Worm (Caenorhabditis elegans): ENCODE measurements around the gene rfip-2.

rfip-2 gene

DNA sequence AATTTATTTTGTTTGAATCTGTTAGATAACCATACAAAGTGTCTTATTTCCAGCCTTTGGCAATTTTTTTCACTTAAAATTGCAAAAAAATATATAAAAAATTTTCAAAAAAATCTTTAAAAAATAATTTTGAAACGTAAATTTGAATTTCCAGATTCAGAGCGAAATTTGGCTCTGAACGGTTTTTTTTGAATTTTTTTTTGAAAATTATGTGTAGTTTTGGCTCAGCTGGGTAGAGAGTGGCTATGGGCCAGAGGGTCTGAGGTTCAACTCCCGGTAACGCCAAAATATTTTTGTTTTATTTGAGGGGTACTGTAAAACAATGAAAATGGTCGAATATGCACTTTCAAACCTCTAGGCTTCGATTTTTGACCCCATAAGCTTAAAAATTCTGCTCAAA lies 29.9 kb downstream of the rfip-2 start:
- TF ChIP-seq aly-2 (tag; optimal IDR thresholded peaks at IDR 0.05) (no peak), unc-39 (tag; optimal IDR thresholded peaks at IDR 0.05) (no peak), unc-55 (GFP tag; optimal IDR thresholded peaks at IDR 0.05) (no peak), snpc-4 (tag; optimal IDR thresholded peaks at IDR 0.05) (no peak), nhr-6 (tag; optimal IDR thresholded peaks at IDR 0.05) (no peak), skn-1 (tag; optimal IDR thresholded peaks at IDR 0.05) (no peak), nhr-237 (tag; optimal IDR thresholded peaks at IDR 0.05) (no peak), lsy-2 (tag; optimal IDR thresholded peaks at IDR 0.05) (no peak), sma-3 (GFP tag; optimal IDR thresholded peaks at IDR 0.05) (no peak), ceh-16 (tag; optimal IDR thresholded peaks at IDR 0.05) (no peak), zag-1 (tag; optimal IDR thresholded peaks at IDR 0.05) (no peak), ama-1 (optimal IDR thresholded peaks at IDR 0.05) (no peak)

DNA sequence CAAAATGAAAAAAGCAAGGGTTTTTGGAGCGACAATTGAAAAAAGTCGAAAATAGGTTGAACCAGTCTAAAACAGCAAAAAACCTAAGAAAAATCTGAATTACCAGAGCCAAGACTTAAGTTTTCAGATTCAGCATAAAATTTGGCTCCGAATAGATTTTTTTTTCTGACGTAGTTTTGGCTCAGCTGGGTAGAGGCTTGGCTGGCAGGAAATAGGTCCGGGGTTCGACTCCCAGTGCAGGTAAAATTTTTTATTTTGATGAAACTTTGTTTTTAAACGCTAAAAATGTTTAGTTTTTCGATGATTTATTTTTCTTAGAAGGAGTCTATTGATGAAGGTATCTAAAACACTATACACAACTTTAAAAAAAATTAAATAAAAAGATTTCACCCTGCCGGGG lies 31.4 kb downstream of the rfip-2 start:
- TF ChIP-seq ama-1 (optimal IDR thresholded peaks at IDR 0.05): no peak
- no peak for TF ChIP-seq nhr-10 (tag; optimal IDR thresholded peaks at IDR 0.05)
- TF ChIP-seq ztf-11 (tag; optimal IDR thresholded peaks at IDR 0.05): no peak
- no peak for TF ChIP-seq lin-11 (tag; optimal IDR thresholded peaks at IDR 0.05)
- no peak for TF ChIP-seq F13H6.1 (tag; optimal IDR thresholded peaks at IDR 0.05)
- no peak for TF ChIP-seq peb-1 (tag; optimal IDR thresholded peaks at IDR 0.05)
- no peak for TF ChIP-seq aly-2 (tag; optimal IDR thresholded peaks at IDR 0.05)
- no peak for TF ChIP-seq ztf-1 (GFP tag; conservative IDR thresholded peaks at IDR 0.05)
- TF ChIP-seq unc-55 (GFP tag; optimal IDR thresholded peaks at IDR 0.05): no peak
- TF ChIP-seq nhr-11 (tag; optimal IDR thresholded peaks at IDR 0.05): no peak
- TF ChIP-seq sma-9 (GFP tag; optimal IDR thresholded peaks at IDR 0.05): no peak
- no peak for TF ChIP-seq sma-9 (tag; optimal IDR thresholded peaks at IDR 0.05)
- TF ChIP-seq mdl-1 (tag; optimal IDR thresholded peaks at IDR 0.05): no peak
- no peak for TF ChIP-seq C34F6.9 (tag; optimal IDR thresholded peaks at IDR 0.05)

DNA sequence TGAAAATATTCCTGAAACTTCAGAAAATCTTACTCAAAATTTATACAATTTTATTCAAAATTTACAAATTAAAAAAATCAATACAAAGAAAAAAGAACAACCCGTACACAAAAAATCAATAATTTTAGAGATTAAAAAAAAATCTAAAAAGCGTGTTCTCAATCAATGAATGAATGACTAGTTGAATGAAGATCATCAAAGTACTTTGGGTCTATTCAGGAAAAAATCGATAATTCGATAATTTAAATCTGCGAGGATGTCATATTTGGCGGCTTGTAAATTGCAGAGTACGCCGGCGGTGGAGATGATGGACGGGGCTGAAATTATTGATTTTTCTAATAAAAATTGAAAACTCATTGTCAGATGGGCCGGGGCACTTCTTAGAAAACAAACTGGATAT lies 32.6 kb downstream of the rfip-2 start:
- TF ChIP-seq nhr-11 (tag; optimal IDR thresholded peaks at IDR 0.05) (no peak), egl-27 (tag; optimal IDR thresholded peaks at IDR 0.05) (no peak), mab-5 (tag; optimal IDR thresholded peaks at IDR 0.05) (no peak)

DNA sequence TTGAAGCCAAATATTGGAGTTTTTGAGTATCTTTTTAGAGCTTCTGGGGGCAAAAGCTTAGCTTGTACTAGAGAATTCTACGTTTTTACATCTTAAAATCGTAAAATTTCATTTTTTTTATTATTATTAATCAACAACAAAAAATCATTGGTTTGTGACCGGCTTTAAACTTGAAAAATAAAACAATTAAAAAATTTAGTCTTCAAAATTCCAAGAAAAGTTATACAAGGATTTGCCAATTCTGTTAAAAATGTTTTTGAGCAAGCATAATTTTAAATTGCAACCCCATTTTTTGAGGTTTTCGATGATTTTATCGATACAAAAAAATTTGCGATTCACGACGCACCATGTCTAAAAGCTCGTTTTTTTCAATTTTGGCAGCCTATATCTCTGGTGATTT lies 33.6 kb downstream of the rfip-2 start:
- no peak for TF ChIP-seq nhr-25 (tag; optimal IDR thresholded peaks at IDR 0.05)
- TF ChIP-seq nhr-11 (tag; optimal IDR thresholded peaks at IDR 0.05): no peak
- no peak for TF ChIP-seq mbf-1 (tag; optimal IDR thresholded peaks at IDR 0.05)
- TF ChIP-seq gmeb-1 (tag; optimal IDR thresholded peaks at IDR 0.05): no peak
- TF ChIP-seq skn-1 (tag; optimal IDR thresholded peaks at IDR 0.05): no peak
- TF ChIP-seq blmp-1 (tag; optimal IDR thresholded peaks at IDR 0.05; ENCODE audit: insufficient read depth): no peak
- no peak for TF ChIP-seq nhr-12 (tag; optimal IDR thresholded peaks at IDR 0.05)
- TF ChIP-seq dmd-4 (tag; optimal IDR thresholded peaks at IDR 0.05): no peak
- no peak for TF ChIP-seq F13H6.1 (tag; optimal IDR thresholded peaks at IDR 0.05)
- no peak for TF ChIP-seq ceh-82 (tag; optimal IDR thresholded peaks at IDR 0.05)
- no peak for TF ChIP-seq ztf-11 (tag; optimal IDR thresholded peaks at IDR 0.05)
- no peak for TF ChIP-seq C34F6.9 (tag; optimal IDR thresholded peaks at IDR 0.05)
- TF ChIP-seq elt-3 (tag; optimal IDR thresholded peaks at IDR 0.05): no peak
- TF ChIP-seq nhr-77 (tag; optimal IDR thresholded peaks at IDR 0.05): no peak
- TF ChIP-seq lsy-2 (tag; optimal IDR thresholded peaks at IDR 0.05): no peak
- TF ChIP-seq egl-27 (tag; optimal IDR thresholded peaks at IDR 0.05): no peak
- TF ChIP-seq nhr-6 (tag; optimal IDR thresholded peaks at IDR 0.05): no peak

DNA sequence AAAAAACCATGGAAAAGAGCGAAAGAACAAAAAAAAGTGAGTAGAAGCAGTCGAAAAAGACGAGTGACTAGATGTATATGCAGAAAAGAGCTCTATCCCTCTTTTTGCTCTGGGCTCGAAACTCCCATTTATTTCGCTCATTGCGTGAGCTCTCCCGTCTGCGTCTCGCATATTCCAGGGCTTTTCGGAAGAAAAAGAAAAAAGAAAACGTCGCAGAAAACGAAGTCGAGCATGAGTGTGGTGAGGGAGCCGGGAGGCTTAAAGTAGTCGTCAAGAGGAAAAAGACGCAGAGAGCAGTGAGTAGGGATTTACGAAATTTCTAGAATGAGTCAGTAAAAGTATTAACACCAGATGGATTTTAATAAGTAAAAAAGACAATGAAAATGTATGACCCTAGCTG lies 36.2 kb downstream of the rfip-2 start:
- no peak for TF ChIP-seq elt-1 (tag; optimal IDR thresholded peaks at IDR 0.05)
- no peak for TF ChIP-seq ceh-16 (tag; optimal IDR thresholded peaks at IDR 0.05)
- TF ChIP-seq lin-13 (GFP tag; optimal IDR thresholded peaks at IDR 0.05): peak; percentile 2
- TF ChIP-seq nhr-12 (tag; optimal IDR thresholded peaks at IDR 0.05): no peak
- no peak for TF ChIP-seq nhr-25 (tag; optimal IDR thresholded peaks at IDR 0.05)
- peak; percentile 69 for TF ChIP-seq nhr-129 (tag; optimal IDR thresholded peaks at IDR 0.05)
- peak; percentile 76 for TF ChIP-seq zag-1 (tag; optimal IDR thresholded peaks at IDR 0.05)
- peak; percentile 46 for TF ChIP-seq Y55F3AM.14 (GFP tag; optimal IDR thresholded peaks at IDR 0.05)
- peak; percentile 85 for TF ChIP-seq unc-55 (GFP tag; optimal IDR thresholded peaks at IDR 0.05)
- no peak for TF ChIP-seq elt-3 (tag; optimal IDR thresholded peaks at IDR 0.05)
- peak; percentile 41 for TF ChIP-seq crh-2 (tag; optimal IDR thresholded peaks at IDR 0.05)
- TF ChIP-seq gmeb-1 (tag; optimal IDR thresholded peaks at IDR 0.05): no peak
- TF ChIP-seq lin-11 (tag; optimal IDR thresholded peaks at IDR 0.05): peak; percentile 51
- peak; percentile 76 for TF ChIP-seq C34F6.9 (tag; optimal IDR thresholded peaks at IDR 0.05)
- TF ChIP-seq mbf-1 (tag; optimal IDR thresholded peaks at IDR 0.05): no peak
- TF ChIP-seq blmp-1 (tag; optimal IDR thresholded peaks at IDR 0.05; ENCODE audit: insufficient read depth): no peak
- TF ChIP-seq nhr-10 (tag; optimal IDR thresholded peaks at IDR 0.05): no peak
- TF ChIP-seq nhr-77 (tag; optimal IDR thresholded peaks at IDR 0.05): no peak
- peak; percentile 7 for TF ChIP-seq nhr-6 (tag; optimal IDR thresholded peaks at IDR 0.05)
- no peak for TF ChIP-seq aly-2 (tag; optimal IDR thresholded peaks at IDR 0.05)
- no peak for TF ChIP-seq nhr-23 (tag; optimal IDR thresholded peaks at IDR 0.05)
- TF ChIP-seq skn-1 (tag; optimal IDR thresholded peaks at IDR 0.05): no peak
- TF ChIP-seq ztf-11 (tag; optimal IDR thresholded peaks at IDR 0.05): no peak
- TF ChIP-seq egl-27 (tag; optimal IDR thresholded peaks at IDR 0.05): no peak
- TF ChIP-seq unc-62 (GFP tag; optimal IDR thresholded peaks at IDR 0.05): no peak
- no peak for TF ChIP-seq sem-4 (tag; optimal IDR thresholded peaks at IDR 0.05)
- no peak for TF ChIP-seq nhr-237 (tag; optimal IDR thresholded peaks at IDR 0.05)
- no peak for TF ChIP-seq nhr-11 (tag; optimal IDR thresholded peaks at IDR 0.05)
- no peak for TF ChIP-seq sma-3 (GFP tag; optimal IDR thresholded peaks at IDR 0.05)
- no peak for TF ChIP-seq ama-1 (optimal IDR thresholded peaks at IDR 0.05)
- TF ChIP-seq mab-5 (tag; optimal IDR thresholded peaks at IDR 0.05): peak; percentile 25
- TF ChIP-seq ceh-82 (tag; optimal IDR thresholded peaks at IDR 0.05): no peak
- TF ChIP-seq peb-1 (tag; optimal IDR thresholded peaks at IDR 0.05): no peak

All from whole organism, L2 larva.